Fruit fly (Drosophila melanogaster) whole organism, embryonic: ENCODE results near the gene CG5157.

Experiments used
- ATbp ChIP-seq: fragments of 200-800 bp; sonication (Bioruptor generic); optimal IDR thresholded peaks from 2 replicates; lab custom pipeline; 2017; ENCODE audit warnings: missing biosample characterization, mild to moderate bottlenecking, missing genetic modification characterization, missing genetic modification reagents
- B-H1 ChIP-seq: fragments of 200-800 bp; sonication (Bioruptor generic); IDR thresholded peaks from 3 replicates; pipeline ENCODE4 v1.3.6; 2022; ENCODE audit warnings: missing biosample characterization, missing genetic modification characterization
- Bgb ChIP-seq: fragments of 200-800 bp; sonication (Bioruptor generic); IDR thresholded peaks from 2 replicates; pipeline ENCODE4 v1.3.6; 2022; ENCODE audit warnings: missing biosample characterization, missing genetic modification characterization; ENCODE audit not compliant: partially characterized antibody
- C15 ChIP-seq: fragments of 200-800 bp; sonication (Bioruptor generic); IDR thresholded peaks from 3 replicates; pipeline ENCODE4 v1.3.6; 2022; ENCODE audit warnings: missing biosample characterization, missing genetic modification characterization
- CG10366 ChIP-seq: fragments of 200-800 bp; sonication (Bioruptor generic); IDR thresholded peaks from 2 replicates; pipeline ENCODE4 v1.3.6; 2022; ENCODE audit warnings: missing biosample characterization, missing genetic modification characterization
- CG11085 ChIP-seq: fragments of 200-800 bp; sonication (Bioruptor generic); IDR thresholded peaks from 2 replicates; pipeline ENCODE4 v1.3.6; 2022; ENCODE audit warnings: missing biosample characterization, missing genetic modification characterization
- CG11093 ChIP-seq: fragments of 200-800 bp; sonication (Bioruptor generic); IDR thresholded peaks from 3 replicates; pipeline ENCODE4 v1.3.6; 2022; ENCODE audit warnings: missing biosample characterization, missing genetic modification characterization
- CG1529 ChIP-seq: fragments of 200-800 bp; sonication (Bioruptor generic); optimal IDR thresholded peaks from 3 replicates; lab custom pipeline; 2018; ENCODE audit warnings: missing biosample characterization, missing genetic modification characterization
- CG16815 ChIP-seq: fragments of 200-800 bp; sonication (Bioruptor generic); optimal IDR thresholded peaks from 3 replicates; lab custom pipeline; 2017; ENCODE audit warnings: missing biosample characterization, mild to moderate bottlenecking, missing genetic modification characterization
- CG16863 ChIP-seq: fragments of 200-800 bp; sonication (Bioruptor generic); optimal IDR thresholded peaks from 3 replicates; lab custom pipeline; 2016; ENCODE audit warnings: missing biosample characterization, missing genetic modification characterization
- CG17186 ChIP-seq: fragments of 200-800 bp; sonication (Bioruptor generic); optimal IDR thresholded peaks from 3 replicates; lab custom pipeline; 2017; ENCODE audit warnings: missing biosample characterization, missing genetic modification reagents, missing genetic modification characterization
- CG18476 ChIP-seq: fragments of 200-800 bp; sonication (Bioruptor generic); optimal IDR thresholded peaks from 2 replicates; lab custom pipeline; 2016; ENCODE audit warnings: missing biosample characterization, mild to moderate bottlenecking, missing genetic modification characterization
- CG30431 ChIP-seq: fragments of 200-800 bp; sonication (Bioruptor generic); optimal IDR thresholded peaks from 2 replicates; lab custom pipeline; 2017; ENCODE audit warnings: missing biosample characterization, missing genetic modification characterization
- CG32532 ChIP-seq: fragments of 200-800 bp; sonication (Bioruptor generic); IDR thresholded peaks from 2 replicates; pipeline ENCODE4 v1.3.6; 2022; ENCODE audit warnings: missing biosample characterization, missing genetic modification characterization
- CG33213 ChIP-seq: fragments of 200-800 bp; sonication (Bioruptor generic); optimal IDR thresholded peaks from 3 replicates; lab custom pipeline; 2016; ENCODE audit warnings: missing biosample characterization, missing genetic modification characterization
- CG34422 ChIP-seq: fragments of 200-800 bp; sonication (Bioruptor generic); IDR thresholded peaks from 3 replicates; pipeline ENCODE4 v1.3.6; 2022; ENCODE audit warnings: missing biosample characterization, missing genetic modification characterization
- CG4617 ChIP-seq: fragments of 200-800 bp; sonication (Bioruptor generic); optimal IDR thresholded peaks from 3 replicates; lab custom pipeline; 2016; ENCODE audit warnings: missing biosample characterization, missing genetic modification characterization, borderline replicate concordance
- CG7271 ChIP-seq: fragments of 200-800 bp; sonication (Bioruptor generic); optimal IDR thresholded peaks from 2 replicates; lab custom pipeline; 2018; ENCODE audit warnings: missing biosample characterization, mild to moderate bottlenecking, missing genetic modification characterization, moderate library complexity
- CG7928 ChIP-seq: fragments of 200-800 bp; sonication (Bioruptor generic); optimal IDR thresholded peaks from 2 replicates; lab custom pipeline; 2017; ENCODE audit warnings: missing biosample characterization, mild to moderate bottlenecking, missing genetic modification characterization
- CG8359 ChIP-seq: fragments of 200-800 bp; sonication (Bioruptor generic); optimal IDR thresholded peaks from 2 replicates; lab custom pipeline; 2017; ENCODE audit warnings: missing biosample characterization, mild to moderate bottlenecking, missing genetic modification characterization, borderline replicate concordance
- CG9215 ChIP-seq: fragments of 200-800 bp; sonication (Bioruptor generic); IDR thresholded peaks from 2 replicates; pipeline ENCODE4 v1.3.6; 2022; ENCODE audit warnings: missing biosample characterization, missing genetic modification characterization
- CG9797 ChIP-seq: fragments of 200-800 bp; sonication (Bioruptor generic); optimal IDR thresholded peaks from 3 replicates; lab custom pipeline; 2018; ENCODE audit warnings: missing biosample characterization, mild to moderate bottlenecking, missing genetic modification characterization
- CoRest ChIP-seq: fragments of 200-800 bp; sonication (Bioruptor generic); optimal IDR thresholded peaks from 3 replicates; lab custom pipeline; 2018; ENCODE audit warnings: missing biosample characterization, mild to moderate bottlenecking, missing genetic modification characterization, moderate library complexity
- D ChIP-seq, 2 experiments: fragments of 200-800 bp in 1 of 2; fragments of >200 bp in 1 of 2; sonication (Bioruptor generic) in 1 of 2; optimal IDR thresholded peaks; 2 replicates in 1 of 2; 3 replicates in 1 of 2; lab custom pipeline; 2017; ENCODE audit warnings: mild to moderate bottlenecking in 1 of 2, missing biosample characterization in 1 of 2, missing genetic modification characterization in 1 of 2, missing genetic modification reagents in 1 of 2
- Ets97D ChIP-seq: fragments of 200-800 bp; sonication (Bioruptor generic); optimal IDR thresholded peaks from 3 replicates; lab custom pipeline; 2016; ENCODE audit warnings: missing biosample characterization, missing genetic modification characterization
- Fer2 ChIP-seq: fragments of 200-800 bp; sonication (Bioruptor generic); optimal IDR thresholded peaks from 2 replicates; lab custom pipeline; 2018; ENCODE audit warnings: missing biosample characterization, mild to moderate bottlenecking, missing genetic modification characterization, moderate library complexity
- MESR4 ChIP-seq: fragments of 200-800 bp; sonication (Bioruptor generic); optimal IDR thresholded peaks from 2 replicates; lab custom pipeline; 2018; ENCODE audit warnings: missing biosample characterization, mild to moderate bottlenecking, missing genetic modification characterization, moderate library complexity
- Max ChIP-seq: fragments of 200-800 bp; sonication (Bioruptor generic); optimal IDR thresholded peaks from 2 replicates; lab custom pipeline; 2016; ENCODE audit warnings: missing biosample characterization, mild to moderate bottlenecking, missing genetic modification characterization
- Myb ChIP-seq: fragments of 200-800 bp; sonication (Bioruptor generic); optimal IDR thresholded peaks from 2 replicates; lab custom pipeline; 2016; ENCODE audit warnings: missing biosample characterization, missing genetic modification characterization
- Nf-YA ChIP-seq: fragments of 200-800 bp; sonication (Bioruptor generic); IDR thresholded peaks from 2 replicates; pipeline ENCODE4 v1.3.6; 2022; ENCODE audit warnings: missing biosample characterization, missing genetic modification characterization
- Opbp ChIP-seq: fragments of 200-800 bp; sonication (Bioruptor generic); IDR thresholded peaks from 3 replicates; pipeline ENCODE4 v1.3.6; 2022; ENCODE audit warnings: missing biosample characterization, missing genetic modification characterization; ENCODE audit not compliant: partially characterized antibody
- Six4 ChIP-seq: fragments of 200-800 bp; sonication (Bioruptor generic); optimal IDR thresholded peaks from 2 replicates; lab custom pipeline; 2016; ENCODE audit warnings: missing biosample characterization, missing genetic modification characterization
- cg ChIP-seq: fragments of 200-800 bp; sonication (Bioruptor generic); optimal IDR thresholded peaks from 3 replicates; lab custom pipeline; 2019; ENCODE audit warnings: missing biosample characterization, mild to moderate bottlenecking, missing genetic modification characterization, moderate library complexity
- dimm ChIP-seq: fragments of 200-800 bp; sonication (Bioruptor generic); IDR thresholded peaks from 2 replicates; pipeline ENCODE4 v1.3.6; 2022; ENCODE audit warnings: missing biosample characterization, missing genetic modification characterization
- dysf ChIP-seq: fragments of 200-800 bp; sonication (Bioruptor generic); IDR thresholded peaks from 3 replicates; pipeline ENCODE4 v1.3.6; 2022; ENCODE audit warnings: missing biosample characterization, missing genetic modification characterization
- esg ChIP-seq: fragments of 200-800 bp; sonication (Bioruptor generic); conservative IDR thresholded peaks from 2 replicates; pipeline ENCODE4 v1.3.6; 2022; ENCODE audit warnings: missing biosample characterization, missing genetic modification characterization
- gcm ChIP-seq: fragments of 200-800 bp; sonication (Bioruptor generic); optimal IDR thresholded peaks from 2 replicates; lab custom pipeline; 2019; ENCODE audit warnings: missing biosample characterization, mild to moderate bottlenecking, missing genetic modification characterization, moderate library complexity
- hbn ChIP-seq: fragments of 200-800 bp; sonication (Bioruptor generic); IDR thresholded peaks from 2 replicates; pipeline ENCODE4 v1.3.6; 2022; ENCODE audit warnings: missing biosample characterization, missing genetic modification characterization; ENCODE audit not compliant: partially characterized antibody
- jing ChIP-seq: fragments of 200-800 bp; sonication (Bioruptor generic); optimal IDR thresholded peaks from 2 replicates; lab custom pipeline; 2018; ENCODE audit warnings: missing biosample characterization, mild to moderate bottlenecking, missing genetic modification characterization
- otp ChIP-seq: fragments of 200-800 bp; sonication (Bioruptor generic); IDR thresholded peaks from 3 replicates; pipeline ENCODE4, ENCODE4 v1.3.6; 2022; ENCODE audit warnings: missing biosample characterization, missing genetic modification characterization
- pan ChIP-seq, 4 experiments: fragments of >200 bp in 3 of 4; fragments of 200-800 bp in 1 of 4; sonication (Bioruptor generic) in 1 of 4; optimal IDR thresholded peaks in 3 of 4; IDR thresholded peaks in 1 of 4; 2 replicates each; pipeline versions ENCODE4 v1.3.6 to Lab custom; 2017 to 2022; ENCODE audit warnings: missing biosample characterization in 2 of 4, missing genetic modification characterization in 2 of 4, mixed read lengths in 1 of 4
- repo ChIP-seq: fragments of 200-800 bp; sonication (Bioruptor generic); optimal IDR thresholded peaks from 2 replicates; lab custom pipeline; 2016; ENCODE audit warnings: missing biosample characterization, missing genetic modification characterization
- sc ChIP-seq, 3 experiments: fragments of >200 bp in 2 of 3; fragments of 200-800 bp in 1 of 3; sonication (Bioruptor generic) in 1 of 3; optimal IDR thresholded peaks; 2 replicates in 2 of 3; 3 replicates in 1 of 3; lab custom pipeline; 2017; ENCODE audit warnings: mild to moderate bottlenecking in 1 of 3, missing biosample characterization in 1 of 3, missing genetic modification characterization in 1 of 3, missing genetic modification reagents in 1 of 3
- slou ChIP-seq: fragments of 200-800 bp; sonication (Bioruptor generic); optimal IDR thresholded peaks from 3 replicates; lab custom pipeline; 2016; ENCODE audit warnings: missing biosample characterization, missing genetic modification characterization
- stwl ChIP-seq: fragments of 200-800 bp; sonication (Bioruptor generic); optimal IDR thresholded peaks from 3 replicates; lab custom pipeline; 2018; ENCODE audit warnings: missing biosample characterization, mild to moderate bottlenecking, missing genetic modification characterization, moderate library complexity
- unpg ChIP-seq: fragments of 200-800 bp; sonication (Bioruptor generic); optimal IDR thresholded peaks from 3 replicates; lab custom pipeline; 2018; ENCODE audit warnings: missing biosample characterization, mild to moderate bottlenecking, missing genetic modification characterization, moderate library complexity
- vnd ChIP-seq: fragments of 200-800 bp; sonication (Bioruptor generic); IDR thresholded peaks from 3 replicates; pipeline ENCODE4 v1.3.6; 2022; ENCODE audit warnings: missing biosample characterization, missing genetic modification characterization; ENCODE audit not compliant: partially characterized antibody

The CG5157 gene

DNA sequence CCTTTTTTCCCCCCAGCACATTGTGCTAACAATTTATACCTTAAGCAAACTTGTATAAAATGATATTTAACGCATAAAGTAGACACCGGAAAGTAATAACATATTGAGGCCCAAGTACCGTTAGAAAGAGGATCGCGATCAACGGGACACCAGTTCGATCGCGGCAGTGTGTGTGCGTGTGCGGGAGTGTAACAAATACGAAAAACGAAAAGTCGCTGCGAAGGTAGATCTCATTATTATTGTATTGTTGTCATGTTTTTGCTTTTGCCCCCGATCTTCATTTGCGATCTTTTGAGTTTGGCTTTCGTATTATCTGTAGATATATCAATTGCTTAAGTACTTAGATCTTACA, 5.6 kb downstream of the CG5157 start (continued):
- no peak for TF ChIP-seq D (optimal IDR thresholded peaks at IDR 0.05; lab: Kevin White, UChicago)
- no peak for TF ChIP-seq D (GFP tag; optimal IDR thresholded peaks at IDR 0.05; lab: Kevin White, UChicago)
- TF ChIP-seq Six4 (GFP tag; lab: Kevin White, UChicago) = no peak
- no peak for TF ChIP-seq dimm (GFP tag; lab: Robert Waterston, UW)
- TF ChIP-seq Ets97D (GFP tag; lab: Kevin White, UChicago) = no peak
- peak; percentile 44 for TF ChIP-seq CG4617
- peak; percentile 3; the same call in 1 of the 3 replicates for TF ChIP-seq CG34422 (GFP tag; lab: Robert Waterston, UW)
- TF ChIP-seq CG33213 (GFP tag; lab: Kevin White, UChicago) = no peak
- TF ChIP-seq repo (GFP tag; lab: Kevin White, UChicago) = no peak
- TF ChIP-seq CG7271 (tag; lab: Kevin White, UChicago) = no peak
- TF ChIP-seq vnd (GFP tag; lab: Robert Waterston, UW) = no peak
- no peak for TF ChIP-seq CoRest
- no peak for TF ChIP-seq CG18476
- TF ChIP-seq C15 (GFP tag; lab: Robert Waterston, UW) = no peak
- peak; percentile 46 for TF ChIP-seq CG17186
- TF ChIP-seq CG16815 (GFP tag; lab: Kevin White, UChicago) = no peak
- no peak for TF ChIP-seq CG11093 (GFP tag; lab: Robert Waterston, UW)

DNA sequence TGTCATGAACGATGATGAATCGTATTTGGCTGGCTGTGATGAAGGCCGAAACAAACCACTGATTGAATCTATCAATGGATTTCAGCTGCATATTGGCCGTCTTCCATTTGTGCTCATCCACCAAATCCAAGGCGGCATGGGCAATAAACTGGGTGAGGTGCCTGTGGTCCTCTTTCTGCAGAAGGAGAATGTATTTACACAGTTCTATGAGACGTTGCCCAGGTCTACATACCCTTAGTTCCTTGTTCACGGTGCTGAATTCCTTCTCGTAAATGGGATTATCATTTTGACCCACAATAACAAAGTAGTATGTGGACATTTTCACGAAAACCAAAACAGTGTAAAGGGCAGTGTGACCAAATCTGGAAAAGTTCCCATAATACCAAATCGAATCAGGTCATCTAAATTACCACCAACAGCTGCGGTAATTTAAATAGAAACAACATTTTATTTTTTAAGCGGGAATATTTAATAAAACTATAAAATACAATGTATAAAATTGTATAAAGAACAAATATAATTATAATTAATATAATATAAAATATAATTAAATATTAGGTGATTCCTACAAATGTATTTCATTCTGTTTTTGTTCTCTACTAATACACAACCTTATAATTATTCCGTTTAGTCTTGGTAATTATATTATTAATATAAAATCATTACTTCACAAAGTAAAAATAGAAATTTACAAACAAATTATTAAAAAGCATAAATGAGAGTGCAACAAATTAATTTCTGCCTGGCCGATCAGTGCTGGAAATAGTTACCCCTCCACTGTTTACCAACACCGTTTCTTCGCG, 6.2 kb downstream of the CG5157 start, which contains the start of the genes Trs20 and elg1:
Trs20 (minus strand) TSS at position 369 of the 803 bp plus-strand sequence.
elg1 (plus strand) TSS at position 765 of the 803 bp plus-strand sequence.
- TF ChIP-seq sc (optimal IDR thresholded peaks at IDR 0.05; lab: Kevin White, UChicago) (no peak), sc (GFP tag; optimal IDR thresholded peaks at IDR 0.05; lab: Kevin White, UChicago) (no peak), dysf (GFP tag; lab: Robert Waterston, UW) (peak; percentile 45; the same call in 1 of the 3 replicates), CG7928 (no peak), stwl (tag; lab: Kevin White, UChicago) (peak; percentile 46), B-H1 (GFP tag; lab: Robert Waterston, UW) (no peak), Max (GFP tag; lab: Kevin White, UChicago) (no peak), Fer2 (peak; percentile 24), CG9797 (GFP tag; lab: Kevin White, UChicago) (peak; percentile 51), CG32532 (GFP tag; lab: Robert Waterston, UW) (peak; percentile 26; the same call in 1 of the 2 replicates), gcm (GFP tag; lab: Kevin White, UChicago) (peak; percentile 77), CG11085 (GFP tag; lab: Robert Waterston, UW) (no peak), slou (GFP tag; lab: Kevin White, UChicago) (no peak), cg (GFP tag; lab: Kevin White, UChicago) (no peak), CG30431 (GFP tag; lab: Kevin White, UChicago) (no peak), otp (GFP tag; lab: Robert Waterston, UW) (no peak), Myb (no peak), Bgb (GFP tag; lab: Robert Waterston, UW) (0 out of 2 replicates have a peak, but pooled peaks have one; percentile 7), Opbp (GFP tag; lab: Robert Waterston, UW) (peak; percentile 42; the same call in 1 of the 3 replicates), CG9215 (GFP tag; lab: Robert Waterston, UW) (no peak), CG8359 (GFP tag; lab: Kevin White, UChicago) (no peak), esg (GFP tag; lab: Robert Waterston, UW) (no peak), Nf-YA (GFP tag; lab: Robert Waterston, UW) (no peak), MESR4 (GFP tag; lab: Kevin White, UChicago) (peak; percentile 75), CG10366 (GFP tag; lab: Robert Waterston, UW) (no peak; the same call in 1 of the 2 replicates), CG1529 (GFP tag; lab: Kevin White, UChicago) (no peak), ATbp (no peak), unpg (GFP tag; lab: Kevin White, UChicago) (peak; percentile 30), hbn (GFP tag; lab: Robert Waterston, UW) (no peak), CG16863 (GFP tag; lab: Kevin White, UChicago) (no peak), pan (optimal IDR thresholded peaks at IDR 0.05; lab: Kevin White, UChicago) (no peak), pan (GFP tag; optimal IDR thresholded peaks at IDR 0.05 in 1 of 2, IDR thresholded peaks at IDR 0.05 in 1 of 2) (peak in 1 of 2 experiments; percentile 11), jing (GFP tag; lab: Kevin White, UChicago) (no peak)
